Worm (Caenorhabditis elegans) whole organism, L1 larva: Measurements from ENCODE around the gene fipr-5.

Experiments used
- fkh-10 ChIP-seq: sonication (generic microtip); optimal IDR thresholded peaks from 2 replicates; lab custom pipeline; 2017; ENCODE audit warnings: missing biosample characterization, missing genetic modification reagents, missing genetic modification characterization
- lin-39 ChIP-seq: fragments of 150-350 bp; optimal IDR thresholded peaks from 2 replicates; lab custom pipeline; 2014; ENCODE audit warnings: missing biosample characterization, missing genetic modification reagents, missing genetic modification characterization
- lsy-2 ChIP-seq, 2 experiments: fragments of 150-350 bp; optimal IDR thresholded peaks; 2 replicates each; lab custom pipeline; 2014; ENCODE audit warnings: missing biosample characterization in 2 of 2, missing genetic modification characterization in 2 of 2
- nhr-11 ChIP-seq: fragments of 150-350 bp; optimal IDR thresholded peaks from 2 replicates; lab custom pipeline; 2014; ENCODE audit warnings: missing biosample characterization, missing genetic modification characterization
- skn-1 ChIP-seq: fragments of 150-350 bp; optimal IDR thresholded peaks from 2 replicates; lab custom pipeline; 2014; ENCODE audit warnings: missing biosample characterization, missing genetic modification characterization
- zag-1 ChIP-seq: fragments of 150-350 bp; optimal IDR thresholded peaks from 2 replicates; lab custom pipeline; 2014; ENCODE audit warnings: missing biosample characterization, missing genetic modification characterization

DNA sequence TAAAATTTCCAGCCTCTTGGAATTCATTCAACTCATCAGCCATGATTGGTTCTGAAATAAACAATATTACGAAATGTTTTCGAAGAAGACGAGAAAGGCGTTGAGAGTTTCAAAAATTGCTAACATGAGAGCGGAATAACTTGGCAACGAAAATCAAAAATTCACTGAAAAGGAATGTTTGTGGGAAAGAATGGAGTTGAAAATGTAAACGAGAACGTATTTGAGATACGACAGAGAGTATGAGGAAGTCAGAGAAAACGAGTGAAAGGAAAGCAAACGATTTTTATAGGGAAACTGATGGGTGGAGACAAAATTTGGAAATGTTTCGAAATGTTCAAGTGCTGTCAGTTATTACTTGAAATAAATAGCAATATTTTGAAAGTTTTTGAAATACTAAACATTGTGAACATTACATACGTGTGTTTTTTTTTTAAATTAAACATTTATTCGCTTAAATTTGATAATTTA is 33.8 kb upstream of the fipr-5 start, which contains the start of gene rop-1:
- no peak for TF ChIP-seq fkh-10 (GFP tag; lab: Kevin White, UChicago)
- no peak for TF ChIP-seq lin-39 (tag; lab: Kevin White, UChicago)
- peak in 1 of 2 experiments; percentile 52 for TF ChIP-seq lsy-2 (tag; optimal IDR thresholded peaks at IDR 0.05; lab: Kevin White, UChicago)
- no peak for TF ChIP-seq nhr-11 (tag; lab: Kevin White, UChicago)
- peak; percentile 67 for TF ChIP-seq skn-1
- no peak for TF ChIP-seq zag-1 (tag; lab: Kevin White, UChicago)
